Worm (Caenorhabditis elegans): ENCODE measurements around the gene cutl-21.

cutl-21 gene

DNA sequence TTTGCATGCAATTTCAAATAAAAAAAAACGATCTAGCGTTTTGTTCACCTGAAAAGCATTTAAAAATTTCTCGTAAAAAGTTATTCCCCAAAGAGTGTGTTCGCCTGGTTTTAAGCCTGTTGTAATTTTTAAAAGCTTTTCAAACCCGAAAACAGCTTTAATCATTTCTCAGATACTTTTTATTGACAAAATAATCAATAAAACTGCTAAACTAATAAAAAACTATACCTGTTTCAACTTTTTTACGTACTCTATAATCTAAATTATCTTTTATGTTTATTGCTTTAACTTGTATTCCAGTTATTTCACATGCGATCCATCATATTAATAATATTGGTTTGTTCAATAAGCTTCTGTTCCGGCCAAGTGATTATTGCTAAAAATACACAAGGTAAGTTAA, at the start of gene cutl-21:
TSS of gene cutl-21 (plus strand) at position 301 of the 400 bp plus-strand sequence.
- TF ChIP-seq che-1 (tag; optimal IDR thresholded peaks at IDR 0.05) (no peak), nhr-232 (tag; optimal IDR thresholded peaks at IDR 0.05) (no peak), dmd-4 (tag; optimal IDR thresholded peaks at IDR 0.05; ENCODE audit: borderline replicate concordance) (no peak), fkh-10 (GFP tag; optimal IDR thresholded peaks at IDR 0.05) (no peak)

- TF ChIP-seq fkh-10 (GFP tag; optimal IDR thresholded peaks at IDR 0.05) (no peak), odd-2 (tag; optimal IDR thresholded peaks at IDR 0.05) (no peak), hlh-13 (GFP tag; optimal IDR thresholded peaks at IDR 0.05) (no peak), Y22D7AL.16 (tag; optimal IDR thresholded peaks at IDR 0.05) (no peak), nhr-11 (tag; optimal IDR thresholded peaks at IDR 0.05) (no peak), ceh-34 (tag; optimal IDR thresholded peaks at IDR 0.05) (no peak), T23F11.4 (GFP tag; optimal IDR thresholded peaks at IDR 0.05) (no peak), unc-86 (tag; optimal IDR thresholded peaks at IDR 0.05) (no peak), ceh-22 (tag; optimal IDR thresholded peaks at IDR 0.05) (no peak), madf-2 (tag; optimal IDR thresholded peaks at IDR 0.05) (no peak), tbx-2 (tag; optimal IDR thresholded peaks at IDR 0.05) (peak; percentile 34), nfya-1 (tag; optimal IDR thresholded peaks at IDR 0.05) (peak; percentile 52), ref-2 (tag; optimal IDR thresholded peaks at IDR 0.05) (peak; percentile 10), unc-42 (tag; optimal IDR thresholded peaks at IDR 0.05) (peak; percentile 68), rnt-1 (tag; optimal IDR thresholded peaks at IDR 0.05) (no peak), lim-6 (tag; optimal IDR thresholded peaks at IDR 0.05) (no peak), ama-1 (optimal IDR thresholded peaks at IDR 0.05) (no peak), elt-2 (tag; optimal IDR thresholded peaks at IDR 0.05) (peak; percentile 40), ceh-48 (tag; optimal IDR thresholded peaks at IDR 0.05) (peak; percentile 41), syd-9 (tag; optimal IDR thresholded peaks at IDR 0.05) (no peak), pax-1 (tag; optimal IDR thresholded peaks at IDR 0.05) (no peak), K09A11.1 (tag; optimal IDR thresholded peaks at IDR 0.05; ENCODE audit: insufficient read depth) (no peak), fkh-6 (tag; optimal IDR thresholded peaks at IDR 0.05) (no peak), fax-1 (tag; optimal IDR thresholded peaks at IDR 0.05) (no peak), elt-4 (tag; optimal IDR thresholded peaks at IDR 0.05) (no peak)
Observed at ce11 chrX:954499-955061, 49.6 kb upstream of the cutl-21 start, which contains the start of gene apm-3. TSS of gene apm-3 (plus strand) at chrX:954975.

- no peak for TF ChIP-seq syd-9 (tag; optimal IDR thresholded peaks at IDR 0.05)
Observed at ce11 chrX:957581-957980, 46.6 kb upstream of the cutl-21 start, which contains the start of gene chil-10. TSS of gene chil-10 (plus strand) at chrX:957881.

DNA sequence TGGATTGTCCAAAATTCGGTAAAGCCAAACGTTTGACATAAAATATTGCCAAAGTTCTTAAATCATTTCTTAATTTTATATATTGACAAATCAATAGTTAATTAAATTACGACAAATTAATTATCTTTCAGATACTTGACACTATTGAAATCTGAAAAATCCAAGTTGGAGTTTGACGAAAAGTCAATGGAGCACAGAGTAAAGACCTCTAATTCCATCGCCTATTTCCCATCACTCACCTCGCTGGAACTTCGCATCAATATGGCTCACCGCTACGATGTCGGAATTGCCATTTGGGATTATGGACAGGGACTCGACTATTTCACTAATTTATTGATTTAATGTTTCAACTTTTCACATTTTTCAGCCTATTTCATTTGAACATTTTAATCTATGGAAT, 44.0 kb upstream of the cutl-21 start:
- TF ChIP-seq ceh-30 (tag; optimal IDR thresholded peaks at IDR 0.05) = no peak
- TF ChIP-seq gmeb-2 (tag; optimal IDR thresholded peaks at IDR 0.05) = no peak
- TF ChIP-seq ama-1 (optimal IDR thresholded peaks at IDR 0.05) = no peak
- TF ChIP-seq hlh-13 (GFP tag; optimal IDR thresholded peaks at IDR 0.05) = no peak
- TF ChIP-seq ceh-31 (tag; optimal IDR thresholded peaks at IDR 0.05) = no peak
- TF ChIP-seq lim-6 (tag; optimal IDR thresholded peaks at IDR 0.05) = no peak
- TF ChIP-seq tbx-2 (tag; optimal IDR thresholded peaks at IDR 0.05) = no peak
- TF ChIP-seq K09A11.1 (tag; optimal IDR thresholded peaks at IDR 0.05; ENCODE audit: insufficient read depth) = no peak
- no peak for TF ChIP-seq eyg-1 (tag; optimal IDR thresholded peaks at IDR 0.05)
- no peak for TF ChIP-seq ceh-24 (tag; optimal IDR thresholded peaks at IDR 0.05)
- no peak for TF ChIP-seq hlh-30 (tag; optimal IDR thresholded peaks at IDR 0.05; ENCODE audit: insufficient read depth)
- no peak for TF ChIP-seq ceh-6 (GFP tag; optimal IDR thresholded peaks at IDR 0.05)
- no peak for TF ChIP-seq ceh-19 (GFP tag; optimal IDR thresholded peaks at IDR 0.05)
